Worm (Caenorhabditis elegans): ENCODE results near the gene rev-3.

The rev-3 gene

DNA sequence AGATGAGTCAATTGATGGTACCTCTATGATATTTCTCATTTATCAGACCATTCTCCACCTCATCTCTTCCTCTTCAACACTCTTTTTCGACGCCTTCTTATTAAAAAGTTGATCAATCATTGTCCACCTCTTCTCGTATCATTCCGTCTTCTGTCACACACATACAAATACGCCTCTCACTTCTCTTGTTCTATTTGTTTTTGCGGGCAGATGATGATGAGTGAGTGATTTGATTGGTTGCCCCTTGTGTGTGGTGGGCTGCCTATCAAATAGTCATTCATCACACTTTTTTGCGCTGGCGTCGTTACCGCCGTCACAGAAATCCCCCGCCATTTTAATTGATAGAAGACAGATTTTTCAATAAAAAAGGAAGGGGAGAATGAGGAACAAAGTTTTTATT lies 22.2 kb upstream of the rev-3 start (continued):
- TF ChIP-seq zfp-3 (GFP tag; conservative IDR thresholded peaks at IDR 0.05) = no peak
- TF ChIP-seq nhr-42 (GFP tag; IDR thresholded peaks at IDR 0.05) = no peak
- no peak for TF ChIP-seq ceh-82 (tag; optimal IDR thresholded peaks at IDR 0.05)
- no peak for TF ChIP-seq nhr-111 (GFP tag; optimal IDR thresholded peaks at IDR 0.05)
- TF ChIP-seq lin-29 (GFP tag; IDR thresholded peaks at IDR 0.05) = no peak
- TF ChIP-seq attf-4 (tag; optimal IDR thresholded peaks at IDR 0.05) = no peak
- no peak for TF ChIP-seq dmd-9 (GFP tag; IDR thresholded peaks at IDR 0.05)
- peak; percentile 63 for TF ChIP-seq mxl-3 (GFP tag; optimal IDR thresholded peaks at IDR 0.05)
- TF ChIP-seq hlh-11 (tag; optimal IDR thresholded peaks at IDR 0.05) = peak; percentile 73
- TF ChIP-seq nhr-237 (tag; optimal IDR thresholded peaks at IDR 0.05) = no peak
- TF ChIP-seq mdt-29 (GFP tag; IDR thresholded peaks at IDR 0.05) = no peak
- no peak for TF ChIP-seq vab-7 (GFP tag; IDR thresholded peaks at IDR 0.05)
- TF ChIP-seq dve-1 (tag; optimal IDR thresholded peaks at IDR 0.05; ENCODE audit: insufficient read depth) = peak; percentile 17
- TF ChIP-seq tra-1 (GFP tag; IDR thresholded peaks at IDR 0.05) = no peak
- no peak for TF ChIP-seq ceh-28 (tag; optimal IDR thresholded peaks at IDR 0.05)
- TF ChIP-seq ceh-32 (tag; optimal IDR thresholded peaks at IDR 0.05; ENCODE audit: poor library complexity) = no peak
- TF ChIP-seq dmd-6 (GFP tag; IDR thresholded peaks at IDR 0.05) = peak; percentile 45
- no peak for TF ChIP-seq aly-2 (tag; optimal IDR thresholded peaks at IDR 0.05)
- TF ChIP-seq mdl-1 (tag; optimal IDR thresholded peaks at IDR 0.05) = peak in 1 of 2 experiments; percentile 25
- no peak for TF ChIP-seq lin-39 (tag; optimal IDR thresholded peaks at IDR 0.05)
- no peak for TF ChIP-seq set-16 (GFP tag; IDR thresholded peaks at IDR 0.05)
- TF ChIP-seq zag-1 (tag; optimal IDR thresholded peaks at IDR 0.05) = no peak
- no peak for TF ChIP-seq egl-27 (tag; optimal IDR thresholded peaks at IDR 0.05)
- peak; percentile 74 for TF ChIP-seq hlh-30 (tag; optimal IDR thresholded peaks at IDR 0.05; ENCODE audit: insufficient read depth)
- TF ChIP-seq spr-1 (tag; optimal IDR thresholded peaks at IDR 0.05) = no peak
- no peak for TF ChIP-seq Y5F2A.4 (GFP tag; optimal IDR thresholded peaks at IDR 0.05)

ce11 chrIII:5811957-5812356 lies 21.5 kb upstream of the rev-3 start:
- TF ChIP-seq lir-3 (tag; optimal IDR thresholded peaks at IDR 0.05) (no peak), zag-1 (tag; optimal IDR thresholded peaks at IDR 0.05) (no peak), unc-62 (GFP tag; optimal IDR thresholded peaks at IDR 0.05 in 1 of 2) (peak in 1 of 2 experiments; percentile 1), unc-62 (tag; optimal IDR thresholded peaks at IDR 0.05) (no peak), dpl-1 (GFP tag; optimal IDR thresholded peaks at IDR 0.05) (no peak), php-3 (GFP tag; IDR thresholded peaks at IDR 0.05) (no peak), daf-16 (GFP tag; optimal IDR thresholded peaks at IDR 0.05) (no peak), daf-16 (tag; optimal IDR thresholded peaks at IDR 0.05) (peak; percentile 63)

DNA sequence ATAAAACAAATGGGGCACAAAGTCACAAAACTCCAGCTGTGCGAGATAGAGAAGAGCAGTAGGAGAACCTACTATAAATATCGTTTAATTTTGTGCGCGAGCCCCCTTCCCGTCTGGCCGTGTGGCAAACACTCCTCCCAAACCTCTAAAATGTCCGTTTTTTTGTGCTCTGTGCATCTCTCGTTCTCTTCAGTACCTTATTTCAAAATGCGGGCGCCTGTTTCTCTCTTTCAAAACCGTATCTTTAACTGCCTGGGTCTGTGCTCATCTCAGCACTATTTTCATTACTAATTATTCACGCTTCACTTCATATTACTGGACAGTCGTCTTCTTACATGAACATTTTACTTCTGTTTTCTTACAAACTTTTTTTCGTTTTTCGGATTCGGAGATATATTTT lies 19.6 kb upstream of the rev-3 start:
- TF ChIP-seq hlh-11 (tag; optimal IDR thresholded peaks at IDR 0.05) (peak; percentile 25), nhr-28 (tag; optimal IDR thresholded peaks at IDR 0.05) (peak; percentile 24), Y48G9A.11 (GFP tag; IDR thresholded peaks at IDR 0.05) (no peak), mes-2 (tag; optimal IDR thresholded peaks at IDR 0.05; ENCODE audit: poor library complexity, severe bottlenecking) (peak; percentile 27), aha-1 (tag) (peak; percentile 34), dve-1 (tag; optimal IDR thresholded peaks at IDR 0.05; ENCODE audit: insufficient read depth) (peak; percentile 9), ctbp-1 (GFP tag; IDR thresholded peaks at IDR 0.05) (no peak), daf-16 (GFP tag; optimal IDR thresholded peaks at IDR 0.05) (no peak), daf-16 (tag; optimal IDR thresholded peaks at IDR 0.05) (peak; percentile 21), dmd-6 (GFP tag; IDR thresholded peaks at IDR 0.05) (peak; percentile 8; the same call in 1 of the 2 replicates), dmd-8 (GFP tag; IDR thresholded peaks at IDR 0.05) (no peak)

Measured in whole organism, L4 larva.